Fruit fly (Drosophila melanogaster): ENCODE measurements around the gene CG46525.

CG46525 gene

DNA sequence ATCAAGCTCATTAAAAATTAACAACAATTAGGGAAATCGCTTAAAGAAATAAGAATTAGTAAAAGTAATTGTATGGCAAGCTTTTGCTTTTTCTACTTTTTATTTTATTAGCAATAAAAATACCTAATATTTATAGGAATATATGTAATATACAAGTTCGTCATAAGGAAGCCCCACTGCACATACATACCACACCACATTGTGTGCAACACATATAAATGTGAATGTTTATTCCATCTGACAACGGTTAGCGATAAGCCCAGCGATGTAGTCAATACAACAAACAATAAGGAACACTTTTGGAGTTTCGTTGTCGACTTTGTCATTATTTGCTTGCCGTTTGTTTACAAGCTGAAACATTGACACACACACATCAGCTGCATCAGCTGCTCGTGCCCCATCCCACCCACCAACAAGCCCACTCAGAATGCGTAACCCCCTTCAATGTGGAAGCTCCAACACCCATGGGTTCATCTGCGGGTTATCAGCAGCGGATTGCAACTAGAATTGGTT lies 10.3 kb downstream of the CG46525 start (continued):
- TF ChIP-seq CG15514 (GFP tag; optimal IDR thresholded peaks at IDR 0.05) (no peak), nom (GFP tag; optimal IDR thresholded peaks at IDR 0.05) (peak; percentile 80), Myb (GFP tag; optimal IDR thresholded peaks at IDR 0.05) (peak; percentile 5), CG2202 (tag; optimal IDR thresholded peaks at IDR 0.05) (peak; percentile 97), CG34224 (GFP tag; IDR thresholded peaks at IDR 0.05; ENCODE audit: partially characterized antibody) (no peak), bsh (GFP tag; optimal IDR thresholded peaks at IDR 0.05) (peak; percentile 8 to 92), Atf3 (GFP tag; optimal IDR thresholded peaks at IDR 0.05) (no peak), ind (GFP tag; optimal IDR thresholded peaks at IDR 0.05) (no peak), CG14860 (GFP tag; IDR thresholded peaks at IDR 0.05; ENCODE audit: partially characterized antibody) (no peak), pzg (GFP tag; optimal IDR thresholded peaks at IDR 0.05) (no peak), CG1603 (tag; optimal IDR thresholded peaks at IDR 0.05) (peak; percentile 94), CG6254 (GFP tag; optimal IDR thresholded peaks at IDR 0.05) (peak; percentile 92), sisA (GFP tag; IDR thresholded peaks at IDR 0.05) (no peak; the same call in 1 of the 2 replicates), YL-1 (GFP tag; optimal IDR thresholded peaks at IDR 0.05) (peak; percentile 73), CkIIα-i1 (GFP tag; IDR thresholded peaks at IDR 0.05) (no peak), trem (tag; optimal IDR thresholded peaks at IDR 0.05) (peak; percentile 66), CG10543 (GFP tag; optimal IDR thresholded peaks at IDR 0.05) (peak; percentile 55), dati (GFP tag; IDR thresholded peaks at IDR 0.05) (no peak), CG3995 (GFP tag; optimal IDR thresholded peaks at IDR 0.05) (no peak), sob (GFP tag; IDR thresholded peaks at IDR 0.05) (no peak), CG6689 (GFP tag; IDR thresholded peaks at IDR 0.05) (no peak), Atf6 (GFP tag; IDR thresholded peaks at IDR 0.05) (no peak), onecut (GFP tag; IDR thresholded peaks at IDR 0.05) (peak; percentile 84), sd (tag; optimal IDR thresholded peaks at IDR 0.05) (peak; percentile 32), zen (tag; optimal IDR thresholded peaks at IDR 0.05) (peak; percentile 36), CG8359 (GFP tag; optimal IDR thresholded peaks at IDR 0.05; ENCODE audit: borderline replicate concordance) (peak; percentile 85), CG3281 (GFP tag; optimal IDR thresholded peaks at IDR 0.05) (peak; percentile 24), CG18011 (GFP tag; optimal IDR thresholded peaks at IDR 0.05) (no peak), so (GFP tag; IDR thresholded peaks at IDR 0.05) (no peak; the same call in 2 of the 3 replicates), Doc2 (GFP tag; IDR thresholded peaks at IDR 0.05) (no peak), CG14050 (GFP tag; IDR thresholded peaks at IDR 0.05) (no peak), sima (GFP tag; optimal IDR thresholded peaks at IDR 0.05) (no peak), br (optimal IDR thresholded peaks at IDR 0.05) (no peak), CG2120 (GFP tag; optimal IDR thresholded peaks at IDR 0.05) (no peak), crc (GFP tag; optimal IDR thresholded peaks at IDR 0.05) (peak; percentile 23), ftz-f1 (GFP tag; optimal IDR thresholded peaks at IDR 0.05) (no peak), cato (GFP tag; optimal IDR thresholded peaks at IDR 0.05; ENCODE audit: borderline replicate concordance) (peak; percentile 70), CG15073 (GFP tag; optimal IDR thresholded peaks at IDR 0.05) (no peak), her (GFP tag; optimal IDR thresholded peaks at IDR 0.05) (peak; percentile 61), CG8944 (GFP tag; optimal IDR thresholded peaks at IDR 0.05) (peak; percentile 45), Sry-β (GFP tag; optimal IDR thresholded peaks at IDR 0.05) (peak; percentile 70), CG11560 (tag; IDR thresholded peaks at IDR 0.05) (no peak), E2f2 (GFP tag; IDR thresholded peaks at IDR 0.05) (peak; percentile 19; the same call in 1 of the 2 replicates), bcd (GFP tag; optimal IDR thresholded peaks at IDR 0.05) (peak; percentile 71), CG3065 (GFP tag; optimal IDR thresholded peaks at IDR 0.05) (peak; percentile 38), ci (GFP tag; IDR thresholded peaks at IDR 0.05) (peak; percentile 94), dpn (GFP tag; optimal IDR thresholded peaks at IDR 0.05) (peak in 1 of 2 experiments; percentile 9), lbe (GFP tag; optimal IDR thresholded peaks at IDR 0.05) (peak; percentile 65), chn (GFP tag; optimal IDR thresholded peaks at IDR 0.05) (peak; percentile 10), CG8290 (GFP tag; optimal IDR thresholded peaks at IDR 0.05) (peak; percentile 63), CG8290 (tag; optimal IDR thresholded peaks at IDR 0.05) (peak; percentile 77 to 96)
